Fruit fly (Drosophila melanogaster) whole organism, embryonic: Measurements from ENCODE around the gene CG15696.

Source experiments
- Asciz ChIP-seq: fragments of 200-800 bp; sonication (Bioruptor generic); optimal IDR thresholded peaks from 2 replicates; lab custom pipeline; 2017; ENCODE audit warnings: missing biosample characterization, mild to moderate bottlenecking, missing genetic modification characterization, missing genetic modification reagents
- Atf3 ChIP-seq: fragments of 200-800 bp; sonication (Bioruptor generic); optimal IDR thresholded peaks from 3 replicates; lab custom pipeline; 2016; ENCODE audit warnings: missing biosample characterization, missing genetic modification characterization
- Atf6 ChIP-seq: fragments of 200-800 bp; sonication (Bioruptor generic); IDR thresholded peaks from 2 replicates; pipeline ENCODE4 v1.3.6; 2022; ENCODE audit warnings: missing biosample characterization, missing genetic modification characterization
- C15 ChIP-seq: fragments of 200-800 bp; sonication (Bioruptor generic); IDR thresholded peaks from 3 replicates; pipeline ENCODE4 v1.3.6; 2022; ENCODE audit warnings: missing biosample characterization, missing genetic modification characterization
- CG10147 ChIP-seq: fragments of 200-800 bp; sonication (Bioruptor generic); optimal IDR thresholded peaks from 2 replicates; lab custom pipeline; 2019; ENCODE audit warnings: missing biosample characterization, mild to moderate bottlenecking, missing genetic modification characterization, moderate library complexity
- CG11504 ChIP-seq: fragments of 200-800 bp; sonication (Bioruptor generic); optimal IDR thresholded peaks from 3 replicates; lab custom pipeline; 2019; ENCODE audit warnings: missing biosample characterization, mild to moderate bottlenecking, missing genetic modification characterization, moderate library complexity
- CG11695 ChIP-seq: fragments of 200-800 bp; sonication (Bioruptor generic); IDR thresholded peaks from 3 replicates; pipeline ENCODE4 v1.3.6; 2022; ENCODE audit warnings: missing biosample characterization, missing genetic modification characterization
- CG12071 ChIP-seq: fragments of 200-800 bp; sonication (Bioruptor generic); optimal IDR thresholded peaks from 3 replicates; lab custom pipeline; 2018; ENCODE audit warnings: missing biosample characterization, mild to moderate bottlenecking, missing genetic modification characterization
- CG12299 ChIP-seq: fragments of 200-800 bp; sonication (Bioruptor generic); optimal IDR thresholded peaks from 2 replicates; lab custom pipeline; 2018; ENCODE audit warnings: missing biosample characterization, mild to moderate bottlenecking, missing genetic modification characterization
- CG12744 ChIP-seq: fragments of 200-800 bp; sonication (Bioruptor generic); optimal IDR thresholded peaks from 2 replicates; lab custom pipeline; 2016; ENCODE audit warnings: missing biosample characterization, missing genetic modification characterization
- CG14965 ChIP-seq: fragments of 200-800 bp; sonication (Bioruptor generic); optimal IDR thresholded peaks from 2 replicates; lab custom pipeline; 2016; ENCODE audit warnings: missing biosample characterization, missing genetic modification characterization, borderline replicate concordance
- CG15269 ChIP-seq: fragments of 200-800 bp; sonication (Bioruptor generic); optimal IDR thresholded peaks from 2 replicates; lab custom pipeline; 2018; ENCODE audit warnings: missing biosample characterization, mild to moderate bottlenecking, missing genetic modification characterization, moderate library complexity
- CG1529 ChIP-seq: fragments of 200-800 bp; sonication (Bioruptor generic); optimal IDR thresholded peaks from 3 replicates; lab custom pipeline; 2018; ENCODE audit warnings: missing biosample characterization, missing genetic modification characterization
- CG1792 ChIP-seq: fragments of 200-800 bp; sonication (Bioruptor generic); optimal IDR thresholded peaks from 2 replicates; lab custom pipeline; 2016; ENCODE audit warnings: missing biosample characterization, missing genetic modification characterization
- CG2129 ChIP-seq: fragments of 200-800 bp; sonication (Bioruptor generic); IDR thresholded peaks from 2 replicates; pipeline ENCODE4 v1.3.6; 2022; ENCODE audit warnings: missing biosample characterization, missing genetic modification characterization; ENCODE audit not compliant: partially characterized antibody
- CG33557 ChIP-seq: fragments of 200-800 bp; sonication (Bioruptor generic); optimal IDR thresholded peaks from 2 replicates; lab custom pipeline; 2019; ENCODE audit warnings: missing biosample characterization, mild to moderate bottlenecking, missing genetic modification characterization, moderate library complexity
- CG34224 ChIP-seq: fragments of 200-800 bp; sonication (Bioruptor generic); IDR thresholded peaks from 3 replicates; pipeline ENCODE4 v1.3.6; 2022; ENCODE audit warnings: missing biosample characterization, missing genetic modification characterization; ENCODE audit not compliant: partially characterized antibody
- CG3847 ChIP-seq: fragments of 200-800 bp; sonication (Bioruptor generic); IDR thresholded peaks from 2 replicates; pipeline ENCODE4 v1.3.6; 2022; ENCODE audit warnings: missing biosample characterization, missing genetic modification characterization
- CG4282 ChIP-seq: fragments of 200-800 bp; sonication (Bioruptor generic); optimal IDR thresholded peaks from 2 replicates; lab custom pipeline; 2016; ENCODE audit warnings: missing biosample characterization, missing genetic modification characterization
- CG43689 ChIP-seq: fragments of 200-800 bp; sonication (Bioruptor generic); IDR thresholded peaks from 2 replicates; pipeline ENCODE4 v1.3.6; 2022; ENCODE audit warnings: missing biosample characterization, missing genetic modification characterization
- CG7839 ChIP-seq: fragments of 200-800 bp; sonication (Bioruptor generic); optimal IDR thresholded peaks from 3 replicates; lab custom pipeline; 2018; ENCODE audit warnings: missing biosample characterization, mild to moderate bottlenecking, missing genetic modification characterization, moderate library complexity
- CG8089 ChIP-seq: fragments of 200-800 bp; sonication (Bioruptor generic); optimal IDR thresholded peaks from 3 replicates; lab custom pipeline; 2016; ENCODE audit warnings: missing biosample characterization, missing genetic modification characterization
- CG9817 ChIP-seq: fragments of 200-800 bp; sonication (Bioruptor generic); optimal IDR thresholded peaks from 2 replicates; lab custom pipeline; 2018; ENCODE audit warnings: missing biosample characterization, mild to moderate bottlenecking, missing genetic modification characterization, moderate library complexity
- D ChIP-seq, 2 experiments: fragments of 200-800 bp in 1 of 2; fragments of >200 bp in 1 of 2; sonication (Bioruptor generic) in 1 of 2; optimal IDR thresholded peaks; 2 replicates in 1 of 2; 3 replicates in 1 of 2; lab custom pipeline; 2017; ENCODE audit warnings: mild to moderate bottlenecking in 1 of 2, missing biosample characterization in 1 of 2, missing genetic modification characterization in 1 of 2, missing genetic modification reagents in 1 of 2
- D19A ChIP-seq: fragments of 200-800 bp; optimal IDR thresholded peaks from 3 replicates; lab custom pipeline; 2019; ENCODE audit warnings: missing biosample characterization, mild to moderate bottlenecking, missing genetic modification characterization, moderate library complexity
- Dad ChIP-seq: fragments of 200-800 bp; sonication (Bioruptor generic); optimal IDR thresholded peaks from 3 replicates; lab custom pipeline; 2016; ENCODE audit warnings: missing biosample characterization, missing genetic modification characterization
- Dek ChIP-seq: fragments of 200-800 bp; sonication (Bioruptor generic); optimal IDR thresholded peaks from 3 replicates; lab custom pipeline; 2019; ENCODE audit warnings: missing biosample characterization, mild to moderate bottlenecking, missing genetic modification characterization, moderate library complexity
- Elba2 ChIP-seq: fragments of 200-800 bp; sonication (Bioruptor generic); optimal IDR thresholded peaks from 3 replicates; lab custom pipeline; 2016; ENCODE audit warnings: missing biosample characterization, missing genetic modification characterization
- Kr ChIP-seq: fragments of 200-800 bp; sonication (Bioruptor generic); optimal IDR thresholded peaks from 2 replicates; lab custom pipeline; 2017; ENCODE audit warnings: missing biosample characterization, mild to moderate bottlenecking, missing genetic modification characterization
- Lim3 ChIP-seq: fragments of 200-800 bp; sonication (Bioruptor generic); IDR thresholded peaks from 2 replicates; pipeline ENCODE4 v1.3.6; 2022; ENCODE audit warnings: missing biosample characterization, missing genetic modification characterization
- Lpt ChIP-seq: fragments of >200 bp; optimal IDR thresholded peaks from 2 replicates; lab custom pipeline; 2018; ENCODE audit warnings: missing biosample characterization, missing genetic modification characterization
- Neu2 ChIP-seq: fragments of 200-800 bp; sonication (Bioruptor generic); optimal IDR thresholded peaks from 3 replicates; lab custom pipeline; 2016; ENCODE audit warnings: missing biosample characterization, missing genetic modification characterization, borderline replicate concordance
- Nf-YC ChIP-seq: fragments of 200-800 bp; optimal IDR thresholded peaks from 3 replicates; lab custom pipeline; 2019; ENCODE audit warnings: missing biosample characterization, mild to moderate bottlenecking, missing genetic modification characterization, moderate library complexity
- Oaz ChIP-seq: fragments of 200-800 bp; sonication (Bioruptor generic); IDR thresholded peaks from 2 replicates; pipeline ENCODE4 v1.3.6; 2022; ENCODE audit warnings: missing biosample characterization, missing genetic modification characterization
- Opbp ChIP-seq: fragments of 200-800 bp; sonication (Bioruptor generic); IDR thresholded peaks from 3 replicates; pipeline ENCODE4 v1.3.6; 2022; ENCODE audit warnings: missing biosample characterization, missing genetic modification characterization; ENCODE audit not compliant: partially characterized antibody
- Poxn ChIP-seq: fragments of 200-800 bp; sonication (Bioruptor generic); IDR thresholded peaks from 2 replicates; pipeline ENCODE4 v1.3.6; 2022; ENCODE audit warnings: missing biosample characterization, missing genetic modification characterization
- amos ChIP-seq: fragments of 200-800 bp; sonication (Bioruptor generic); IDR thresholded peaks from 2 replicates; pipeline ENCODE4 v1.3.6; 2022; ENCODE audit warnings: missing biosample characterization, missing genetic modification characterization; ENCODE audit not compliant: partially characterized antibody
- az2 ChIP-seq: fragments of 200-800 bp; sonication (Bioruptor generic); optimal IDR thresholded peaks from 3 replicates; lab custom pipeline; 2016; ENCODE audit warnings: missing biosample characterization, missing genetic modification characterization
- en ChIP-seq: fragments of 200-800 bp; sonication (Bioruptor generic); optimal IDR thresholded peaks from 2 replicates; lab custom pipeline; 2016; ENCODE audit warnings: missing biosample characterization, missing genetic modification characterization
- fru ChIP-seq: fragments of >200 bp; optimal IDR thresholded peaks from 2 replicates; lab custom pipeline; 2017
- gem ChIP-seq: fragments of 200-800 bp; sonication (Bioruptor generic); optimal IDR thresholded peaks from 2 replicates; lab custom pipeline; 2019; ENCODE audit warnings: missing biosample characterization, mild to moderate bottlenecking, missing genetic modification characterization, moderate library complexity
- gfzf ChIP-seq: fragments of 200-800 bp; sonication (Bioruptor generic); optimal IDR thresholded peaks from 2 replicates; lab custom pipeline; 2016; ENCODE audit warnings: missing biosample characterization, mild to moderate bottlenecking, missing genetic modification characterization, moderate library complexity
- grau ChIP-seq: fragments of 200-800 bp; optimal IDR thresholded peaks from 3 replicates; lab custom pipeline; 2019; ENCODE audit warnings: missing biosample characterization, mild to moderate bottlenecking, missing genetic modification characterization, moderate library complexity
- ind ChIP-seq: fragments of 200-800 bp; sonication (Bioruptor generic); optimal IDR thresholded peaks from 3 replicates; lab custom pipeline; 2016; ENCODE audit warnings: missing biosample characterization, missing genetic modification characterization
- otp ChIP-seq: fragments of 200-800 bp; sonication (Bioruptor generic); IDR thresholded peaks from 3 replicates; pipeline ENCODE4, ENCODE4 v1.3.6; 2022; ENCODE audit warnings: missing biosample characterization, missing genetic modification characterization
- pzg ChIP-seq: fragments of 200-800 bp; sonication (Bioruptor generic); optimal IDR thresholded peaks from 3 replicates; lab custom pipeline; 2018; ENCODE audit warnings: missing biosample characterization, mild to moderate bottlenecking, missing genetic modification characterization, moderate library complexity
- slp2 ChIP-seq: fragments of 200-800 bp; sonication (Bioruptor generic); optimal IDR thresholded peaks from 2 replicates; lab custom pipeline; 2016; ENCODE audit warnings: missing biosample characterization, missing genetic modification characterization
- tna ChIP-seq: fragments of 200-800 bp; sonication (Bioruptor generic); IDR thresholded peaks from 2 replicates; pipeline ENCODE4 v1.3.6; 2022; ENCODE audit warnings: missing biosample characterization, missing genetic modification characterization; ENCODE audit not compliant: partially characterized antibody
- vfl ChIP-seq: fragments of 200-800 bp; sonication (Bioruptor generic); optimal IDR thresholded peaks from 2 replicates; lab custom pipeline; 2016; ENCODE audit warnings: missing biosample characterization, missing genetic modification characterization
- zfh2 ChIP-seq: fragments of 200-800 bp; sonication (Bioruptor generic); optimal IDR thresholded peaks from 2 replicates; lab custom pipeline; 2016; ENCODE audit warnings: missing biosample characterization, missing genetic modification characterization

The CG15696 gene

DNA sequence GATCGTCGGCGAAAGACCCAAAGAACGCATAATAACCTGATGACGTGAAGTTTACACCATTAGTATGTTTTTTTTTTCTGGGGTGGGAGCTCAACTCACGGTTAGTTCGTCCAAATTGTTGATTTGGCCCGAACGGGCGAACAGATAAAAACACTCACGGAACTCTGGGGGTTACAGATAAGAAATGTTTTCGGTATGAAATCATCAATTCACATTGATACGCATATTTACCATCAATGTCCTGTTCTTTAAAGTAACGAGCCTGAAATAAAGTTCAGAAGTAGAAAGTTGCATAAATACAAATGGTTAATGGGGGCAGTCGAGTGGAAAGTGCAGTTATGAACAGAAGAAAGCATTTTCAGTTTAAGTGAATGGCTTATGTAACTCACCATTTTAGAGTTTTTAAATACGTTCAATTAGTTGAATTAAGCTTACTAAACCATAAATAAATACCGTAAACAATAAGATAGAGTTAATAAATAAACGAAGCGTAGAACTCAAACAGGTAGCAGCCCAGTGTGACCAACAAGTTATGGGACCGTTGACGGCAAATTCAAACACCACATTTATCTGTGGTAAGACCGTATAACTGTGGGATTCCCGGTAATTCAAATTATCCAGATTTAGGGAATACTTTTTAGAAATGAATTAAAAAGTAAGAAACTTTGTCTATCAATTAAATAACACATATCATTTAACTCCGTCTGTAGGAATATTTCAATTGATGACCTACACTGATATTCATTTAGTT is 23.0 kb upstream of the CG15696 start, which contains the start of gene CG17272 (continued):
- TF ChIP-seq Elba2 (peak; percentile 43), D (optimal IDR thresholded peaks at IDR 0.05; lab: Kevin White, UChicago) (no peak), D (GFP tag; optimal IDR thresholded peaks at IDR 0.05; lab: Kevin White, UChicago) (no peak), Neu2 (GFP tag; lab: Kevin White, UChicago) (no peak), gfzf (peak; percentile 88), Dek (tag; lab: Kevin White, UChicago) (no peak), CG12744 (GFP tag; lab: Kevin White, UChicago) (no peak), grau (tag; lab: Kevin White, UChicago) (no peak), fru (lab: Kevin White, UChicago) (no peak), CG14965 (GFP tag; lab: Kevin White, UChicago) (no peak), CG4282 (GFP tag; lab: Kevin White, UChicago) (no peak), Lpt (GFP tag; lab: Kevin White, UChicago) (no peak), az2 (GFP tag; lab: Kevin White, UChicago) (no peak), CG8089 (GFP tag; lab: Kevin White, UChicago) (no peak), amos (GFP tag; lab: Robert Waterston, UW) (no peak), vfl (GFP tag; lab: Kevin White, UChicago) (no peak), ind (no peak), D19A (tag; lab: Kevin White, UChicago) (no peak), Asciz (GFP tag; lab: Kevin White, UChicago) (no peak), CG1792 (GFP tag; lab: Kevin White, UChicago) (no peak), CG12299 (no peak), CG33557 (GFP tag; lab: Kevin White, UChicago) (no peak), CG7839 (no peak), zfh2 (GFP tag; lab: Kevin White, UChicago) (no peak), Dad (GFP tag; lab: Kevin White, UChicago) (no peak), CG34224 (no peak), Atf3 (no peak), gem (tag; lab: Kevin White, UChicago) (peak; percentile 3), CG3847 (GFP tag; lab: Robert Waterston, UW) (no peak), Lim3 (GFP tag; lab: Robert Waterston, UW) (no peak), CG10147 (no peak), tna (no peak), pzg (GFP tag; lab: Kevin White, UChicago) (peak; percentile 58), slp2 (GFP tag; lab: Kevin White, UChicago) (no peak), Opbp (GFP tag; lab: Robert Waterston, UW) (no peak), Poxn (GFP tag; lab: Robert Waterston, UW) (no peak), Atf6 (GFP tag; lab: Robert Waterston, UW) (no peak), CG9817 (tag; lab: Kevin White, UChicago) (no peak), CG12071 (GFP tag; lab: Kevin White, UChicago) (no peak), CG1529 (no peak), Nf-YC (no peak), CG2129 (no peak), CG43689 (GFP tag; lab: Robert Waterston, UW) (no peak), CG11504 (tag; lab: Kevin White, UChicago) (no peak), Oaz (GFP tag; lab: Robert Waterston, UW) (no peak), CG11695 (GFP tag; lab: Robert Waterston, UW) (no peak), otp (no peak), en (GFP tag; lab: Kevin White, UChicago) (no peak), CG15269 (no peak), Kr (no peak), C15 (GFP tag; lab: Robert Waterston, UW) (no peak)
